Worm (Caenorhabditis elegans) whole organism, L3 larva: ENCODE results near the gene W03G11.2.

Source experiments
- nhr-237 ChIP-seq: fragments of 150-350 bp; optimal IDR thresholded peaks from 2 replicates; lab custom pipeline; 2014; ENCODE audit warnings: missing biosample characterization, missing genetic modification characterization
- pqm-1 ChIP-seq: fragments of 150-350 bp; optimal IDR thresholded peaks from 2 replicates; lab custom pipeline; 2017; ENCODE audit warnings: missing biosample characterization, missing genetic modification characterization, inconsistent platforms

DNA sequence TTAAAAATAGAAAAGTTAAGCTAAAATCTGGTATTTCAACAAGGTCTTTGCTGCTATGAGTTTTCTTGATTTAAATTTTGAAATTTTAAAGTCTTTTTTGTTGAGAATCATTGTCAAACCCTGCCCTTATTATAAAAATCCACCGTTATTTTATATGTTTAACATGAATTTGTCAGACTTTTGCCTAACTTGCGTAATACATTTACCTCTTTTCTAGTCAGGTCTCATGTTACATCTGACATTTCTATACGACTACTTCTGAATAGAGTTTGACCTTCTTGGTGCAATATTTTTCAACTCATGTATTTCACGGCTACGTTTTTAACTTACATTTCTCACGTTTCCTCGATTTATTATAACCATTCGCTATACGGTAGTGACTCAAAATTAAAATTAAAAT is 5.6 kb upstream of the W03G11.2 start, which contains the start of gene lgc-15:
- TF ChIP-seq pqm-1 (tag; lab: Kevin White, UChicago) (no peak), nhr-237 (tag; lab: Kevin White, UChicago) (no peak)
